Worm (Caenorhabditis elegans) whole organism, L2 larva: ENCODE data around the gene Y48D7A.1.

Source experiments
- ama-1 ChIP-seq: fragments of 150-350 bp; optimal IDR thresholded peaks from 2 replicates; lab custom pipeline; 2018; ENCODE audit warnings: inconsistent platforms
- blmp-1 ChIP-seq: sonication (generic microtip); optimal IDR thresholded peaks from 2 replicates; lab custom pipeline; 2017; ENCODE audit warnings: missing genetic modification characterization, mild to moderate bottlenecking, missing compliant biosample characterization, antibody characterized with exemption, moderate library complexity; ENCODE audit not compliant: insufficient read depth
- ceh-82 ChIP-seq: fragments of 150-350 bp; optimal IDR thresholded peaks from 2 replicates; lab custom pipeline; 2014; ENCODE audit warnings: missing biosample characterization, missing genetic modification characterization
- egl-27 ChIP-seq: sonication (generic microtip); optimal IDR thresholded peaks from 3 replicates; lab custom pipeline; 2017; ENCODE audit warnings: missing biosample characterization, missing genetic modification reagents, missing genetic modification characterization
- mdl-1 ChIP-seq, 2 experiments: fragments of 150-350 bp in 1 of 2; sonication (generic microtip) in 1 of 2; optimal IDR thresholded peaks; 2 replicates each; lab custom pipeline; 2017; ENCODE audit warnings: missing biosample characterization in 2 of 2, missing genetic modification characterization in 2 of 2
- nhr-23 ChIP-seq: fragments of 150-350 bp; optimal IDR thresholded peaks from 2 replicates; lab custom pipeline; 2014; ENCODE audit warnings: missing biosample characterization, missing genetic modification reagents, missing genetic modification characterization
- nhr-25 ChIP-seq: fragments of 150-350 bp; sonication (generic microtip); optimal IDR thresholded peaks from 3 replicates; lab custom pipeline; 2014; ENCODE audit warnings: missing biosample characterization, missing genetic modification characterization
- nhr-6 ChIP-seq: fragments of 150-350 bp; optimal IDR thresholded peaks from 2 replicates; lab custom pipeline; 2014; ENCODE audit warnings: missing biosample characterization, missing genetic modification characterization
- nhr-77 ChIP-seq: fragments of 150-350 bp; optimal IDR thresholded peaks from 2 replicates; lab custom pipeline; 2014; ENCODE audit warnings: missing biosample characterization, missing genetic modification characterization
- snpc-4 ChIP-seq: fragments of 150-350 bp; optimal IDR thresholded peaks from 2 replicates; lab custom pipeline; 2014; ENCODE audit warnings: missing biosample characterization, missing genetic modification characterization
- unc-62 ChIP-seq: fragments of 150-350 bp; optimal IDR thresholded peaks from 2 replicates; lab custom pipeline; 2014; ENCODE audit warnings: missing biosample characterization, missing genetic modification reagents, missing genetic modification characterization

DNA sequence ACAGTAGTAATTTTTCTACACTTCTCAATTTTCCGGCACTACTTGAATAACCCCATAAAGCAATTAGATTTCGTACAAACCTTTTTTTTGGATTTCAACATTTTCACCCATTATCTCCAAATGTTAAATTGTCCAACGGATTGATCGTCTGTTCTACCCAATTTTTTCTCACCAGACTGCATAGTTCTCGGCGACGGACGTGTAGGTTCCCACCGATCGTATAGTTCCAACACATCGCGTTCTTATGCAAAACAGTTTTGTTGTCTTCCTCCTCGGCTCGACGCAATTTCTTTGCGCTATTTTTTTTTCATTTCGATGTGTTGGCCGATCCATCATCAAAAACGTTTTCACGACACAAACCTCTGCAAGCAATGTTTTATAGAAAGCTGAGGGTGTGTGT, 5.6 kb upstream of the Y48D7A.1 start, which contains the start of gene Y41G9A.6:
- no peak for TF ChIP-seq nhr-25 (tag; lab: Kevin White, UChicago)
- no peak for TF ChIP-seq ama-1
- TF ChIP-seq blmp-1 (tag; lab: Kevin White, UChicago) = no peak
- no peak for TF ChIP-seq egl-27 (tag; lab: Kevin White, UChicago)
- TF ChIP-seq ceh-82 (tag; lab: Kevin White, UChicago) = no peak
- TF ChIP-seq nhr-6 = no peak
- TF ChIP-seq unc-62 = no peak
- TF ChIP-seq nhr-77 (tag; lab: Kevin White, UChicago) = no peak
- TF ChIP-seq snpc-4 (tag; lab: Kevin White, UChicago) = no peak
- no peak for TF ChIP-seq mdl-1 (tag; optimal IDR thresholded peaks at IDR 0.05; lab: Kevin White, UChicago)
- TF ChIP-seq nhr-23 (tag; lab: Kevin White, UChicago) = no peak
